Fruit fly (Drosophila melanogaster): Measurements from ENCODE around the gene CG9981.

The CG9981 gene

dm6 chrX:16391397-16391796, 13.5 kb downstream of the CG9981 start, which contains the start of the genes TH1 and mei-41 (continued):
- TF ChIP-seq tup (GFP tag; optimal IDR thresholded peaks at IDR 0.05) (peak; percentile 81), CG12236 (GFP tag; optimal IDR thresholded peaks at IDR 0.05) (peak; percentile 27), CG17568 (GFP tag; optimal IDR thresholded peaks at IDR 0.05) (no peak), CTCF (GFP tag; optimal IDR thresholded peaks at IDR 0.05) (peak; percentile 6), sc (optimal IDR thresholded peaks at IDR 0.05) (no peak), sc (GFP tag; optimal IDR thresholded peaks at IDR 0.05) (peak; percentile 74), CG8944 (GFP tag; optimal IDR thresholded peaks at IDR 0.05) (peak; percentile 7), ttk (GFP tag; IDR thresholded peaks at IDR 0.05) (peak; percentile 96), hbn (GFP tag; IDR thresholded peaks at IDR 0.05; ENCODE audit: partially characterized antibody) (no peak), Ravus (GFP tag; IDR thresholded peaks at IDR 0.05) (peak; percentile 87), CG18619 (GFP tag; optimal IDR thresholded peaks at IDR 0.05) (peak; percentile 83), wor (GFP tag; IDR thresholded peaks at IDR 0.05) (peak; percentile 93), CG8359 (GFP tag; optimal IDR thresholded peaks at IDR 0.05; ENCODE audit: borderline replicate concordance) (peak; percentile 55), yki (optimal IDR thresholded peaks at IDR 0.05) (no peak), CG4617 (GFP tag; optimal IDR thresholded peaks at IDR 0.05; ENCODE audit: borderline replicate concordance) (peak; percentile 63), CG7556 (GFP tag; optimal IDR thresholded peaks at IDR 0.05) (no peak), Lhr (GFP tag; optimal IDR thresholded peaks at IDR 0.05) (peak; percentile 58), bab2 (GFP tag; optimal IDR thresholded peaks at IDR 0.05) (peak; percentile 60), CG13624 (GFP tag; optimal IDR thresholded peaks at IDR 0.05) (no peak), MBD-R2 (GFP tag; IDR thresholded peaks at IDR 0.05) (peak; percentile 95), her (GFP tag; optimal IDR thresholded peaks at IDR 0.05) (peak; percentile 7), CG3065 (GFP tag; optimal IDR thresholded peaks at IDR 0.05) (peak; percentile 74), Dbx (GFP tag; IDR thresholded peaks at IDR 0.05) (peak; percentile 95), crc (GFP tag; optimal IDR thresholded peaks at IDR 0.05) (no peak), nerfin-2 (GFP tag; IDR thresholded peaks at IDR 0.05; ENCODE audit: partially characterized antibody) (no peak), ssp (GFP tag; IDR thresholded peaks at IDR 0.05) (peak; percentile 99), CG7786 (GFP tag; optimal IDR thresholded peaks at IDR 0.05) (peak; percentile 41), chn (GFP tag; optimal IDR thresholded peaks at IDR 0.05) (peak; percentile 59), sob (GFP tag; IDR thresholded peaks at IDR 0.05) (peak; percentile 97), nmo (GFP tag; optimal IDR thresholded peaks at IDR 0.05) (peak; percentile 96), CG8924 (tag; optimal IDR thresholded peaks at IDR 0.05) (peak; percentile 92), CG2678 (tag; optimal IDR thresholded peaks at IDR 0.05) (no peak), HLH54F (GFP tag; optimal IDR thresholded peaks at IDR 0.05) (peak; percentile 66), mam (GFP tag; optimal IDR thresholded peaks at IDR 0.05) (peak; percentile 66), CG1603 (tag; optimal IDR thresholded peaks at IDR 0.05) (no peak), sna (GFP tag; IDR thresholded peaks at IDR 0.05; ENCODE audit: partially characterized antibody) (no peak), ac (GFP tag; optimal IDR thresholded peaks at IDR 0.05) (peak; percentile 24), Six4 (GFP tag; optimal IDR thresholded peaks at IDR 0.05) (peak; percentile 63), CG12769 (tag; optimal IDR thresholded peaks at IDR 0.05) (no peak), CG15696 (tag; optimal IDR thresholded peaks at IDR 0.05) (peak; percentile 93), gce (GFP tag; IDR thresholded peaks at IDR 0.05) (peak; percentile 85; the same call in 2 of the 3 replicates), D19A (tag; optimal IDR thresholded peaks at IDR 0.05) (no peak), CG34422 (GFP tag; IDR thresholded peaks at IDR 0.05) (peak; percentile 98), Hr39 (optimal IDR thresholded peaks at IDR 0.05) (no peak), Ets97D (GFP tag; optimal IDR thresholded peaks at IDR 0.05) (peak; percentile 49), Usf (GFP tag; optimal IDR thresholded peaks at IDR 0.05) (peak; percentile 86), ranshi (GFP tag; IDR thresholded peaks at IDR 0.05) (peak; percentile 97), tna (GFP tag; IDR thresholded peaks at IDR 0.05; ENCODE audit: partially characterized antibody) (no peak), CG12744 (GFP tag; optimal IDR thresholded peaks at IDR 0.05) (no peak), CG3995 (GFP tag; optimal IDR thresholded peaks at IDR 0.05) (peak; percentile 54), chif (GFP tag; optimal IDR thresholded peaks at IDR 0.05) (peak in 1 of 2 experiments; percentile 52), sens-2 (GFP tag; IDR thresholded peaks at IDR 0.05) (peak; percentile 84), CG11456 (GFP tag; IDR thresholded peaks at IDR 0.05) (peak; percentile 95)
